Worm (Caenorhabditis elegans) whole organism, L1 larva: ENCODE measurements around the gene ZK856.4.

Experiments
- ama-1 ChIP-seq: fragments of 150-350 bp; optimal IDR thresholded peaks from 2 replicates; lab custom pipeline; 2014
- blmp-1 ChIP-seq: fragments of 150-350 bp; optimal IDR thresholded peaks from 2 replicates; lab custom pipeline; 2014; ENCODE audit warnings: missing biosample characterization, missing genetic modification characterization
- lin-35 ChIP-seq, 2 experiments: fragments of 150-350 bp; optimal IDR thresholded peaks; 2 replicates each; lab custom pipeline; 2014; ENCODE audit warnings: missing biosample characterization in 2 of 2, missing genetic modification characterization in 2 of 2, missing genetic modification reagents in 2 of 2
- mdl-1 ChIP-seq, 2 experiments: fragments of 150-350 bp; optimal IDR thresholded peaks; 2 replicates each; lab custom pipeline; 2014 to 2017; ENCODE audit warnings: missing biosample characterization in 2 of 2, missing genetic modification characterization in 2 of 2, inconsistent platforms in 1 of 2
- nhr-12 ChIP-seq: sonication (generic microtip); optimal IDR thresholded peaks from 2 replicates; lab custom pipeline; 2017; ENCODE audit warnings: missing biosample characterization, missing genetic modification characterization
- snpc-4 ChIP-seq: fragments of 150-350 bp; optimal IDR thresholded peaks from 2 replicates; lab custom pipeline; 2014; ENCODE audit warnings: missing biosample characterization, missing genetic modification characterization
- ztf-4 ChIP-seq: fragments of 150-350 bp; optimal IDR thresholded peaks from 2 replicates; lab custom pipeline; 2014; ENCODE audit warnings: missing biosample characterization, missing genetic modification characterization

- no peak for TF ChIP-seq lin-35 (GFP tag; optimal IDR thresholded peaks at IDR 0.05; lab: Kevin White, UChicago)
- no peak for TF ChIP-seq nhr-12 (tag; lab: Kevin White, UChicago)
- TF ChIP-seq ama-1 (lab: Kevin White, UChicago): no peak
- TF ChIP-seq mdl-1 (tag; optimal IDR thresholded peaks at IDR 0.05; lab: Kevin White, UChicago): no peak
- TF ChIP-seq blmp-1 (tag; lab: Kevin White, UChicago): no peak
- no peak for TF ChIP-seq ztf-4
- TF ChIP-seq snpc-4: no peak
Measured at ce11 chrV:10224619-10225018, 41.5 kb downstream of the ZK856.4 start.
